Worm (Caenorhabditis elegans) whole organism, L3 larva: ENCODE data around the gene C27A2.7.
A peak's percentile ranks its signal among the peaks of the same experiment; 100 is the strongest.

Experiments used
- R02D3.7 ChIP-seq: fragments of 150-350 bp; optimal IDR thresholded peaks from 2 replicates; lab custom pipeline; 2014; ENCODE audit warnings: missing biosample characterization, missing genetic modification characterization
- ceh-16 ChIP-seq: sonication (generic microtip); optimal IDR thresholded peaks from 2 replicates; lab custom pipeline; 2017; ENCODE audit warnings: missing biosample characterization, missing genetic modification characterization
- ceh-9 ChIP-seq: sonication (generic microtip); optimal IDR thresholded peaks from 2 replicates; lab custom pipeline; 2018; ENCODE audit warnings: missing biosample characterization, missing genetic modification characterization
- egl-27 ChIP-seq: sonication (generic microtip); optimal IDR thresholded peaks from 4 replicates; lab custom pipeline; 2017; ENCODE audit warnings: missing biosample characterization, missing genetic modification reagents, missing genetic modification characterization
- egl-5 ChIP-seq: fragments of 150-350 bp; optimal IDR thresholded peaks from 2 replicates; lab custom pipeline; 2017; ENCODE audit warnings: missing biosample characterization, missing genetic modification reagents, missing genetic modification characterization, inconsistent platforms
- elt-1 ChIP-seq: fragments of 150-350 bp; optimal IDR thresholded peaks from 2 replicates; lab custom pipeline; 2014; ENCODE audit warnings: missing biosample characterization, missing genetic modification characterization
- elt-2 ChIP-seq: sonication (generic microtip); optimal IDR thresholded peaks from 2 replicates; lab custom pipeline; 2016; ENCODE audit warnings: missing genetic modification reagents, mild to moderate bottlenecking, missing genetic modification characterization, missing compliant biosample characterization
- eor-1 ChIP-seq, 2 experiments: fragments of 150-350 bp; optimal IDR thresholded peaks; 2 replicates each; lab custom pipeline; 2014 to 2018; ENCODE audit warnings: missing biosample characterization in 2 of 2, missing genetic modification characterization in 2 of 2
- fkh-10 ChIP-seq: sonication (generic microtip); optimal IDR thresholded peaks from 2 replicates; lab custom pipeline; 2017; ENCODE audit warnings: missing biosample characterization, missing genetic modification reagents, missing genetic modification characterization
- fkh-2 ChIP-seq: fragments of 150-350 bp; optimal IDR thresholded peaks from 2 replicates; lab custom pipeline; 2014; ENCODE audit warnings: missing biosample characterization, missing genetic modification reagents, missing genetic modification characterization
- fos-1 ChIP-seq: fragments of 150-350 bp; optimal IDR thresholded peaks from 2 replicates; lab custom pipeline; 2014; ENCODE audit warnings: missing biosample characterization, missing genetic modification characterization
- lin-15B ChIP-seq: fragments of 150-350 bp; optimal IDR thresholded peaks from 2 replicates; lab custom pipeline; 2014; ENCODE audit warnings: missing biosample characterization, missing genetic modification characterization
- lsy-12 ChIP-seq: sonication (generic microtip); optimal IDR thresholded peaks from 2 replicates; lab custom pipeline; 2016; ENCODE audit warnings: mild to moderate bottlenecking, missing genetic modification characterization, missing compliant biosample characterization
- mml-1 ChIP-seq: fragments of 150-350 bp; sonication (generic microtip); optimal IDR thresholded peaks from 3 replicates; lab custom pipeline; 2014; ENCODE audit warnings: missing biosample characterization, missing genetic modification characterization
- nfya-1 ChIP-seq: sonication (generic microtip); optimal IDR thresholded peaks from 2 replicates; lab custom pipeline; 2017; ENCODE audit warnings: missing genetic modification characterization, mild to moderate bottlenecking, missing compliant biosample characterization, antibody characterized with exemption, moderate library complexity; ENCODE audit not compliant: insufficient read depth
- nhr-11 ChIP-seq: fragments of 150-350 bp; optimal IDR thresholded peaks from 2 replicates; lab custom pipeline; 2014; ENCODE audit warnings: missing biosample characterization, missing genetic modification characterization
- nhr-12 ChIP-seq: fragments of 150-350 bp; optimal IDR thresholded peaks from 2 replicates; lab custom pipeline; 2014; ENCODE audit warnings: missing biosample characterization, missing genetic modification characterization
- nhr-23 ChIP-seq: fragments of 150-350 bp; optimal IDR thresholded peaks from 2 replicates; lab custom pipeline; 2014; ENCODE audit warnings: missing biosample characterization, missing genetic modification reagents, missing genetic modification characterization
- nhr-237 ChIP-seq: fragments of 150-350 bp; optimal IDR thresholded peaks from 2 replicates; lab custom pipeline; 2014; ENCODE audit warnings: missing biosample characterization, missing genetic modification characterization
- nhr-25 ChIP-seq: sonication (generic microtip); optimal IDR thresholded peaks from 2 replicates; lab custom pipeline; 2017; ENCODE audit warnings: missing biosample characterization, missing genetic modification characterization
- nhr-43 ChIP-seq: sonication (generic microtip); optimal IDR thresholded peaks from 2 replicates; lab custom pipeline; 2016; ENCODE audit warnings: mild to moderate bottlenecking, missing genetic modification characterization, missing compliant biosample characterization; ENCODE audit not compliant: poor library complexity, severe bottlenecking
- nhr-76 ChIP-seq: fragments of 150-350 bp; sonication (generic microtip); optimal IDR thresholded peaks from 5 replicates; lab custom pipeline; 2014; ENCODE audit warnings: missing biosample characterization, missing genetic modification characterization
- pha-4 ChIP-seq: fragments of 150-350 bp; optimal IDR thresholded peaks from 2 replicates; lab custom pipeline; 2014; ENCODE audit warnings: missing biosample characterization, missing genetic modification reagents, missing genetic modification characterization
- pqm-1 ChIP-seq: fragments of 150-350 bp; optimal IDR thresholded peaks from 2 replicates; lab custom pipeline; 2017; ENCODE audit warnings: missing biosample characterization, missing genetic modification characterization, inconsistent platforms
- sea-2 ChIP-seq: fragments of 150-350 bp; sonication (generic microtip); optimal IDR thresholded peaks from 4 replicates; lab custom pipeline; 2014; ENCODE audit warnings: missing biosample characterization, missing genetic modification reagents, missing genetic modification characterization
- skn-1 ChIP-seq: fragments of 150-350 bp; optimal IDR thresholded peaks from 2 replicates; lab custom pipeline; 2014; ENCODE audit warnings: missing biosample characterization, missing genetic modification characterization
- snpc-4 ChIP-seq: fragments of 150-350 bp; optimal IDR thresholded peaks from 2 replicates; lab custom pipeline; 2014; ENCODE audit warnings: missing biosample characterization, missing genetic modification characterization
- tbx-2 ChIP-seq: sonication (generic microtip); optimal IDR thresholded peaks from 2 replicates; lab custom pipeline; 2016; ENCODE audit warnings: mild to moderate bottlenecking, missing genetic modification characterization, missing compliant biosample characterization
- unc-39 ChIP-seq: sonication (generic microtip); optimal IDR thresholded peaks from 4 replicates; lab custom pipeline; 2017; ENCODE audit warnings: missing biosample characterization, missing genetic modification characterization
- unc-62 ChIP-seq: fragments of 150-350 bp; sonication (generic microtip); optimal IDR thresholded peaks from 4 replicates; lab custom pipeline; 2014; ENCODE audit warnings: missing biosample characterization, missing genetic modification reagents, missing genetic modification characterization
- zag-1 ChIP-seq: fragments of 150-350 bp; optimal IDR thresholded peaks from 2 replicates; lab custom pipeline; 2014; ENCODE audit warnings: missing biosample characterization, missing genetic modification characterization

Gene C27A2.7

ce11 chrII:5091640-5092243 lies 20.6 kb upstream of the C27A2.7 start, which contains the start of gene pld-1:
Gene pld-1, minus strand, starts transcription at chrII:5091690.
- no peak for TF ChIP-seq nhr-43
- no peak for TF ChIP-seq mml-1 (tag; lab: Kevin White, UChicago)
- TF ChIP-seq skn-1 (tag; lab: Kevin White, UChicago): no peak
- no peak for TF ChIP-seq nhr-23 (tag; lab: Kevin White, UChicago)
- no peak for TF ChIP-seq nhr-25 (tag; lab: Kevin White, UChicago)
- no peak for TF ChIP-seq zag-1 (tag; lab: Kevin White, UChicago)
- TF ChIP-seq snpc-4 (tag; lab: Kevin White, UChicago): no peak
- no peak for TF ChIP-seq nhr-12
- no peak for TF ChIP-seq tbx-2
- TF ChIP-seq egl-27: no peak
- TF ChIP-seq nhr-76 (tag; lab: Kevin White, UChicago): no peak
- no peak for TF ChIP-seq nhr-11 (tag; lab: Kevin White, UChicago)
- no peak for TF ChIP-seq lsy-12 (tag; lab: Kevin White, UChicago)
- TF ChIP-seq unc-39 (tag; lab: Kevin White, UChicago): no peak
- TF ChIP-seq elt-1 (tag; lab: Kevin White, UChicago): no peak

DNA sequence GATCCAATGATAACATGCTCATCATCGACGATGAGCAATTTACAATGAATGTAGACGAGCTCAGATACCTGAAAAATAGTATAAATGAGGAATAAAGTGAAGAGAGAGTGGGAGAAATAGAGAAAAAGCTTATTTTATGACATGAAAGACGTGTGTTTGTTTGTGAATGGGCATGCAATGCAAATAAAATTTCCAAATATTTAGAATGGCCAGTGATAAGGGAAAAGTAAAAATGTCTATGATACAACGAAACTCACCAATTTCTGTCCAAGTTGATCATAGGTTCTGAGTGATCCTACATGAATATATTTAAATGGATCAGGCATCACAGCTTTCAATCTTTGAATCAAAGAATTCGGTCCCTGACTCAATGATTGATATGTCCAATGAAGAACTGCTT lies 15.0 kb upstream of the C27A2.7 start:
- TF ChIP-seq zag-1 (tag; lab: Kevin White, UChicago) (no peak), pqm-1 (tag; lab: Kevin White, UChicago) (peak; percentile 13), unc-39 (tag; lab: Kevin White, UChicago) (no peak), elt-2 (tag; lab: Kevin White, UChicago) (peak; percentile 88), pha-4 (tag; lab: Kevin White, UChicago) (peak; percentile 52), ceh-16 (tag; lab: Kevin White, UChicago) (no peak), nhr-25 (tag; lab: Kevin White, UChicago) (no peak), nfya-1 (tag; lab: Kevin White, UChicago) (no peak)

ce11 chrII:5085450-5085849 lies 14.3 kb upstream of the C27A2.7 start, which contains the start of gene txt-9:
Gene txt-9, plus strand, starts transcription at chrII:5085785.
- peak; percentile 73 for TF ChIP-seq elt-2 (tag; lab: Kevin White, UChicago)
- no peak for TF ChIP-seq fkh-10 (GFP tag; lab: Kevin White, UChicago)
- TF ChIP-seq, all 47 proteins: peak for 1

ce11 chrII:5084225-5084624 lies 13.1 kb upstream of the C27A2.7 start:
- TF ChIP-seq egl-5 (tag; lab: Kevin White, UChicago) (no peak), elt-2 (tag; lab: Kevin White, UChicago) (peak; percentile 79), zag-1 (tag; lab: Kevin White, UChicago) (no peak), R02D3.7 (tag; lab: Kevin White, UChicago) (no peak), ceh-16 (tag; lab: Kevin White, UChicago) (no peak), fkh-2 (no peak), unc-39 (tag; lab: Kevin White, UChicago) (no peak), ceh-9 (tag; lab: Kevin White, UChicago) (no peak)

- TF ChIP-seq fkh-2 (no peak), nhr-25 (tag; lab: Kevin White, UChicago) (no peak), unc-62 (GFP tag; lab: Kevin White, UChicago) (no peak), R02D3.7 (tag; lab: Kevin White, UChicago) (no peak), mml-1 (tag; lab: Kevin White, UChicago) (no peak), lin-15B (tag; lab: Kevin White, UChicago) (no peak), nhr-237 (tag; lab: Kevin White, UChicago) (no peak), sea-2 (no peak), pha-4 (tag; lab: Kevin White, UChicago) (no peak), eor-1 (tag; optimal IDR thresholded peaks at IDR 0.05; lab: Kevin White, UChicago) (no peak), elt-1 (tag; lab: Kevin White, UChicago) (no peak), fos-1 (tag; lab: Kevin White, UChicago) (no peak)
Observed at ce11 chrII:5083341-5083740, 12.2 kb upstream of the C27A2.7 start, which contains the start of gene C04G6.4. Gene C04G6.4, minus strand, starts transcription at chrII:5083441.
